Fruit fly (Drosophila melanogaster) whole organism, embryonic: ENCODE results near the gene Mms19.
A peak's percentile ranks its signal among the peaks of the same experiment; 100 is the strongest.

Experiments
- BtbVII ChIP-seq: fragments of 200-800 bp; sonication (Bioruptor generic); optimal IDR thresholded peaks from 3 replicates; lab custom pipeline; 2017; ENCODE audit warnings: missing biosample characterization, mild to moderate bottlenecking, missing genetic modification characterization
- Bteb2 ChIP-seq: fragments of 200-800 bp; sonication (Bioruptor generic); optimal IDR thresholded peaks from 2 replicates; lab custom pipeline; 2016; ENCODE audit warnings: missing biosample characterization, missing genetic modification characterization
- CG10209 ChIP-seq: fragments of 200-800 bp; sonication (Bioruptor generic); optimal IDR thresholded peaks from 3 replicates; lab custom pipeline; 2017; ENCODE audit warnings: missing biosample characterization, mild to moderate bottlenecking, missing genetic modification characterization, missing genetic modification reagents
- CG1024 ChIP-seq: fragments of 200-800 bp; sonication (Bioruptor generic); IDR thresholded peaks from 2 replicates; pipeline ENCODE4 v1.3.6; 2022; ENCODE audit warnings: missing biosample characterization, missing genetic modification characterization
- CG10565 ChIP-seq: fragments of 200-800 bp; sonication (Bioruptor generic); optimal IDR thresholded peaks from 3 replicates; lab custom pipeline; 2016; ENCODE audit warnings: missing biosample characterization, mild to moderate bottlenecking, missing genetic modification characterization
- CG11247 ChIP-seq: fragments of 200-800 bp; sonication (Bioruptor generic); IDR thresholded peaks from 2 replicates; pipeline ENCODE4 v1.3.6; 2022; ENCODE audit warnings: missing biosample characterization, missing genetic modification characterization
- CG12769 ChIP-seq: fragments of 200-800 bp; sonication (Bioruptor generic); optimal IDR thresholded peaks from 2 replicates; lab custom pipeline; 2019; ENCODE audit warnings: missing biosample characterization, mild to moderate bottlenecking, missing genetic modification characterization, moderate library complexity
- CG13296 ChIP-seq: fragments of 200-800 bp; sonication (Bioruptor generic); optimal IDR thresholded peaks from 3 replicates; lab custom pipeline; 2018; ENCODE audit warnings: missing biosample characterization, mild to moderate bottlenecking, missing genetic modification characterization
- CG14441 ChIP-seq: fragments of 200-800 bp; sonication (Bioruptor generic); IDR thresholded peaks from 2 replicates; pipeline ENCODE4 v1.3.6; 2022; ENCODE audit warnings: missing biosample characterization, missing genetic modification characterization
- CG15073 ChIP-seq: fragments of 200-800 bp; sonication (Bioruptor generic); optimal IDR thresholded peaks from 2 replicates; lab custom pipeline; 2016; ENCODE audit warnings: missing biosample characterization, missing genetic modification characterization
- CG2202 ChIP-seq: fragments of 200-800 bp; sonication (Bioruptor generic); optimal IDR thresholded peaks from 2 replicates; lab custom pipeline; 2018; ENCODE audit warnings: missing biosample characterization, mild to moderate bottlenecking, missing genetic modification characterization
- CG2712 ChIP-seq: fragments of 200-800 bp; optimal IDR thresholded peaks from 3 replicates; lab custom pipeline; 2019; ENCODE audit warnings: missing biosample characterization, mild to moderate bottlenecking, missing genetic modification characterization, moderate library complexity
- CG31224 ChIP-seq: fragments of 200-800 bp; sonication (Bioruptor generic); IDR thresholded peaks from 2 replicates; pipeline ENCODE4 v1.3.6; 2022; ENCODE audit warnings: missing biosample characterization, missing genetic modification characterization
- CG34376 ChIP-seq: fragments of 200-800 bp; sonication (Bioruptor generic); optimal IDR thresholded peaks from 2 replicates; lab custom pipeline; 2018; ENCODE audit warnings: missing biosample characterization, mild to moderate bottlenecking, missing genetic modification characterization
- CG3838 ChIP-seq: fragments of 200-800 bp; sonication (Bioruptor generic); optimal IDR thresholded peaks from 3 replicates; lab custom pipeline; 2016; ENCODE audit warnings: missing biosample characterization, missing genetic modification characterization
- CG3995 ChIP-seq: fragments of 200-800 bp; sonication (Bioruptor generic); optimal IDR thresholded peaks from 3 replicates; lab custom pipeline; 2016; ENCODE audit warnings: missing biosample characterization, missing genetic modification characterization
- CG4424 ChIP-seq: fragments of 200-800 bp; sonication (Bioruptor generic); optimal IDR thresholded peaks from 3 replicates; lab custom pipeline; 2016; ENCODE audit warnings: missing biosample characterization, missing genetic modification characterization
- CG4820 ChIP-seq: fragments of 200-800 bp; sonication (Bioruptor generic); optimal IDR thresholded peaks from 3 replicates; lab custom pipeline; 2016; ENCODE audit warnings: missing biosample characterization, missing genetic modification characterization
- CG4854 ChIP-seq: fragments of 200-800 bp; sonication (Bioruptor generic); optimal IDR thresholded peaks from 2 replicates; lab custom pipeline; 2016; ENCODE audit warnings: missing biosample characterization, missing genetic modification characterization, inconsistent platforms
- CG6791 ChIP-seq: fragments of 200-800 bp; sonication (Bioruptor generic); IDR thresholded peaks from 3 replicates; pipeline ENCODE4 v1.3.6; 2022; ENCODE audit warnings: missing biosample characterization, missing genetic modification characterization; ENCODE audit not compliant: partially characterized antibody
- D19B ChIP-seq: fragments of 200-800 bp; sonication (Bioruptor generic); optimal IDR thresholded peaks from 2 replicates; lab custom pipeline; 2017; ENCODE audit warnings: missing biosample characterization, mild to moderate bottlenecking, missing genetic modification characterization
- Drgx ChIP-seq: fragments of 200-800 bp; sonication (Bioruptor generic); IDR thresholded peaks from 2 replicates; pipeline ENCODE4 v1.3.6; 2022; ENCODE audit warnings: missing biosample characterization, missing genetic modification characterization
- Eip74EF ChIP-seq, 2 experiments: fragments of 200-800 bp in 1 of 2; fragments of >200 bp in 1 of 2; sonication (Bioruptor generic) in 1 of 2; optimal IDR thresholded peaks; 2 replicates each; lab custom pipeline; 2017 to 2019; ENCODE audit warnings: missing biosample characterization in 2 of 2, missing genetic modification characterization in 2 of 2, mild to moderate bottlenecking in 1 of 2, moderate library complexity in 1 of 2
- Elba2 ChIP-seq: fragments of 200-800 bp; sonication (Bioruptor generic); optimal IDR thresholded peaks from 3 replicates; lab custom pipeline; 2016; ENCODE audit warnings: missing biosample characterization, missing genetic modification characterization
- Ets97D ChIP-seq: fragments of 200-800 bp; sonication (Bioruptor generic); optimal IDR thresholded peaks from 3 replicates; lab custom pipeline; 2016; ENCODE audit warnings: missing biosample characterization, missing genetic modification characterization
- HmgZ ChIP-seq: fragments of 200-800 bp; sonication (Bioruptor generic); optimal IDR thresholded peaks from 2 replicates; lab custom pipeline; 2018; ENCODE audit warnings: missing biosample characterization, mild to moderate bottlenecking, missing genetic modification characterization
- Hr3 ChIP-seq: fragments of 200-800 bp; sonication (Bioruptor generic); optimal IDR thresholded peaks from 3 replicates; lab custom pipeline; 2016; ENCODE audit warnings: missing biosample characterization, missing genetic modification characterization
- Jarid2 ChIP-seq: fragments of 200-800 bp; sonication (Bioruptor generic); optimal IDR thresholded peaks from 3 replicates; lab custom pipeline; 2017; ENCODE audit warnings: mild to moderate bottlenecking, missing biosample characterization, missing genetic modification reagents, missing genetic modification characterization
- MBD-R2 ChIP-seq: fragments of 200-800 bp; sonication (Bioruptor generic); IDR thresholded peaks from 2 replicates; pipeline ENCODE4 v1.3.6; 2022; ENCODE audit warnings: missing biosample characterization, missing genetic modification characterization
- Mes4 ChIP-seq: fragments of 200-800 bp; sonication (Bioruptor generic); optimal IDR thresholded peaks from 2 replicates; lab custom pipeline; 2016; ENCODE audit warnings: missing biosample characterization, missing genetic modification characterization
- Myb ChIP-seq: fragments of 200-800 bp; sonication (Bioruptor generic); optimal IDR thresholded peaks from 2 replicates; lab custom pipeline; 2016; ENCODE audit warnings: missing biosample characterization, missing genetic modification characterization
- Neu2 ChIP-seq: fragments of 200-800 bp; sonication (Bioruptor generic); optimal IDR thresholded peaks from 3 replicates; lab custom pipeline; 2016; ENCODE audit warnings: missing biosample characterization, missing genetic modification characterization, borderline replicate concordance
- Oli ChIP-seq: fragments of 200-800 bp; sonication (Bioruptor generic); optimal IDR thresholded peaks from 2 replicates; lab custom pipeline; 2018; ENCODE audit warnings: missing biosample characterization, mild to moderate bottlenecking, missing genetic modification characterization, moderate library complexity
- Usf ChIP-seq: fragments of 200-800 bp; sonication (Bioruptor generic); optimal IDR thresholded peaks from 2 replicates; lab custom pipeline; 2017; ENCODE audit warnings: missing genotype, missing biosample characterization, missing genetic modification characterization
- gcm2 ChIP-seq: fragments of 200-800 bp; sonication (Bioruptor generic); optimal IDR thresholded peaks from 2 replicates; lab custom pipeline; 2016; ENCODE audit warnings: missing biosample characterization, missing genetic modification characterization
- lola ChIP-seq, 3 experiments: fragments of >200 bp in 2 of 3; fragments of 200-800 bp in 1 of 3; sonication (Bioruptor generic) in 1 of 3; optimal IDR thresholded peaks; 2 replicates each; lab custom pipeline; 2017 to 2019; ENCODE audit warnings: missing biosample characterization in 3 of 3, missing genetic modification characterization in 3 of 3, mild to moderate bottlenecking in 1 of 3, moderate library complexity in 1 of 3
- maf-S ChIP-seq: fragments of 200-800 bp; sonication (Bioruptor generic); optimal IDR thresholded peaks from 2 replicates; lab custom pipeline; 2016; ENCODE audit warnings: missing biosample characterization, missing genetic modification characterization
- mam ChIP-seq: fragments of 200-800 bp; sonication (Bioruptor generic); optimal IDR thresholded peaks from 3 replicates; lab custom pipeline; 2016; ENCODE audit warnings: missing biosample characterization, missing genetic modification characterization
- nom ChIP-seq: fragments of 200-800 bp; sonication (Bioruptor generic); optimal IDR thresholded peaks from 2 replicates; lab custom pipeline; 2017; ENCODE audit warnings: missing biosample characterization, missing genetic modification characterization, mild to moderate bottlenecking, moderate library complexity, missing genetic modification reagents
- odd ChIP-seq: fragments of 200-800 bp; sonication (Bioruptor generic); optimal IDR thresholded peaks from 2 replicates; lab custom pipeline; 2017; ENCODE audit warnings: missing biosample characterization, mild to moderate bottlenecking, missing genetic modification characterization
- pzg ChIP-seq: fragments of 200-800 bp; sonication (Bioruptor generic); optimal IDR thresholded peaks from 3 replicates; lab custom pipeline; 2018; ENCODE audit warnings: missing biosample characterization, mild to moderate bottlenecking, missing genetic modification characterization, moderate library complexity
- ranshi ChIP-seq: fragments of 200-800 bp; sonication (Bioruptor generic); IDR thresholded peaks from 2 replicates; pipeline ENCODE4 v1.3.6; 2022; ENCODE audit warnings: missing biosample characterization, missing genetic modification characterization
- row ChIP-seq: fragments of 200-800 bp; sonication (Bioruptor generic); IDR thresholded peaks from 3 replicates; pipeline ENCODE4 v1.3.6; 2022; ENCODE audit warnings: missing biosample characterization, missing genetic modification characterization
- sd ChIP-seq: fragments of 200-800 bp; sonication (Bioruptor generic); optimal IDR thresholded peaks from 3 replicates; lab custom pipeline; 2018; ENCODE audit warnings: missing biosample characterization, mild to moderate bottlenecking, missing genetic modification characterization, moderate library complexity
- sisA ChIP-seq: fragments of 200-800 bp; sonication (Bioruptor generic); IDR thresholded peaks from 2 replicates; pipeline ENCODE4 v1.3.6; 2022; ENCODE audit warnings: missing biosample characterization, missing genetic modification characterization
- sna ChIP-seq: fragments of 200-800 bp; sonication (Bioruptor generic); IDR thresholded peaks from 2 replicates; pipeline ENCODE4 v1.3.6; 2022; ENCODE audit warnings: missing biosample characterization, missing genetic modification characterization; ENCODE audit not compliant: partially characterized antibody
- sug ChIP-seq: fragments of 200-800 bp; optimal IDR thresholded peaks from 2 replicates; lab custom pipeline; 2019; ENCODE audit warnings: missing biosample characterization, mild to moderate bottlenecking, missing genetic modification characterization, moderate library complexity
- tap ChIP-seq: fragments of 200-800 bp; optimal IDR thresholded peaks from 3 replicates; lab custom pipeline; 2019; ENCODE audit warnings: missing biosample characterization, mild to moderate bottlenecking, missing genetic modification characterization, moderate library complexity
- tgo ChIP-seq: fragments of 200-800 bp; sonication (Bioruptor generic); IDR thresholded peaks from 3 replicates; pipeline ENCODE4 v1.3.6; 2022; ENCODE audit warnings: missing biosample characterization, missing genetic modification characterization
- trh ChIP-seq: fragments of 200-800 bp; sonication (Bioruptor generic); optimal IDR thresholded peaks from 2 replicates; lab custom pipeline; 2016; ENCODE audit warnings: missing biosample characterization, missing genetic modification characterization
- tup ChIP-seq: fragments of 200-800 bp; sonication (Bioruptor generic); optimal IDR thresholded peaks from 2 replicates; lab custom pipeline; 2016; ENCODE audit warnings: missing biosample characterization, mild to moderate bottlenecking, missing genetic modification characterization, moderate library complexity
- vvl ChIP-seq: fragments of 200-800 bp; sonication (Bioruptor generic); IDR thresholded peaks from 2 replicates; pipeline ENCODE4 v1.3.6; 2022; ENCODE audit warnings: missing biosample characterization, missing genetic modification characterization

Gene Mms19

dm6 chr3R:5223135-5223534 is 9.2 kb upstream of the Mms19 start, which contains the start of gene CG2604 (continued):
- TF ChIP-seq CG12769 (no peak), Mes4 (no peak), row (GFP tag; lab: Robert Waterston, UW) (peak; percentile 68), CG6791 (GFP tag; lab: Robert Waterston, UW) (no peak), Usf (GFP tag; lab: Kevin White, UChicago) (no peak), Eip74EF (GFP tag; optimal IDR thresholded peaks at IDR 0.05; lab: Kevin White, UChicago) (peak in 1 of 2 experiments; percentile 57), trh (GFP tag; lab: Kevin White, UChicago) (no peak), sug (peak; percentile 23), Hr3 (GFP tag; lab: Kevin White, UChicago) (no peak), pzg (peak; percentile 45), CG3838 (GFP tag; lab: Kevin White, UChicago) (no peak), Elba2 (GFP tag; lab: Kevin White, UChicago) (peak; percentile 50), CG2202 (tag; lab: Kevin White, UChicago) (no peak), CG10565 (GFP tag; lab: Kevin White, UChicago) (no peak), odd (GFP tag; lab: Kevin White, UChicago) (no peak), Oli (tag; lab: Kevin White, UChicago) (no peak), sna (no peak), CG13296 (GFP tag; lab: Kevin White, UChicago) (no peak), tup (GFP tag; lab: Kevin White, UChicago) (no peak), sisA (GFP tag; lab: Robert Waterston, UW) (no peak), Neu2 (GFP tag; lab: Kevin White, UChicago) (no peak), Jarid2 (GFP tag; lab: Kevin White, UChicago) (no peak), CG34376 (GFP tag; lab: Kevin White, UChicago) (peak; percentile 35), CG14441 (GFP tag; lab: Robert Waterston, UW) (no peak), Myb (GFP tag; lab: Kevin White, UChicago) (peak; percentile 23), lola (GFP tag; optimal IDR thresholded peaks at IDR 0.05; lab: Kevin White, UChicago) (no peak), CG4820 (GFP tag; lab: Kevin White, UChicago) (no peak), CG4854 (no peak), CG1024 (GFP tag; lab: Robert Waterston, UW) (peak; percentile 53), maf-S (no peak), CG31224 (GFP tag; lab: Robert Waterston, UW) (no peak), Bteb2 (GFP tag; lab: Kevin White, UChicago) (no peak), tgo (no peak), sd (no peak), mam (GFP tag; lab: Kevin White, UChicago) (no peak), CG10209 (GFP tag; lab: Kevin White, UChicago) (no peak), CG3995 (GFP tag; lab: Kevin White, UChicago) (peak; percentile 65), gcm2 (no peak), CG11247 (no peak), HmgZ (peak; percentile 10), MBD-R2 (peak; percentile 29; the same call in 1 of the 2 replicates), nom (GFP tag; lab: Kevin White, UChicago) (peak; percentile 86), BtbVII (GFP tag; lab: Kevin White, UChicago) (no peak), Ets97D (GFP tag; lab: Kevin White, UChicago) (no peak), ranshi (GFP tag; lab: Robert Waterston, UW) (no peak), vvl (no peak), D19B (GFP tag; lab: Kevin White, UChicago) (no peak), tap (tag; lab: Kevin White, UChicago) (no peak), Drgx (GFP tag; lab: Robert Waterston, UW) (peak; percentile 50), CG2712 (no peak), CG15073 (GFP tag; lab: Kevin White, UChicago) (no peak), CG4424 (GFP tag; lab: Kevin White, UChicago) (no peak)
